Fruit fly (Drosophila melanogaster) S2 (cell line): ENCODE measurements around the gene drongo.

Experiments used
- CG8478 ChIP-seq: fragments of >200 bp; optimal IDR thresholded peaks from 2 replicates; lab custom pipeline; 2018
- CTCF ChIP-seq, 2 experiments: fragments of >200 bp; optimal IDR thresholded peaks; 2 replicates each; lab custom pipeline; 2018

The drongo gene

DNA sequence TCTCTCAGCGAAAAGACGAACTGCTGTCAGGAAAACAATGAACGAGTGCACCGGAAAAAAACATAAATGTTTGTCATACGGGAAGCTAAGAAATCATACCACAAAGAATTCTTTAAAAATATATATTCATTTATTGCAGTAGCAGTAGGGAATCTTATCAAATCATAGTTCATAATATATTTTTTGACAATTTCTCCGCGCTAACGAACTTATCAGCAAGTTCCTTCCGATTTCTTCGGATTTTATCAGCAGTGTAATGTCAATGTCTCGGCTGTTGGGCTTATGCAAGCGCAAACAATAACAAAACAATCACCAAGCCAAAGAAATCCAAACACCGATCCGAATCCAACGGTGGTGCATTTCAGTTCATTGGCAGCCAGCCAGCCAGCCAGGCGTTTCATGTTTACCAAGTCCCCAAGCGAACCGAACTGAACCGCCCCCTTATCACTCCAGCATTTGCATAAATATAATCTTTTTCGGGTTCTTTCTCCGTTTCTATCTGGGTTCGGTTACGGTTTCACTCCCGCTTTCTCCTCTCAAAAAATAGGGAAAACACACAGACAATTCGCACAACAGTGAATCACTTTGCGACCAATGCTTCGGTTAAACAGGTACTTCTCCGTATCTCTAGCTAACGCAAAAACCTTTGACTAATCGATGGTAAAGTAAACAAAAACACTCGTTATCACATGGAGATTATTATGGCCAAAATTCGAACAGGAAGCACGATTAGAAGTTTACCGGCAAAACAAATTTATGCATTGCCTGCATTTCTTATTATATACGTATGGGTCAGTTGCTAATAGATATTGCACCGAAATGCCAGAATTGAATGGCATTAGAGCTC, 23.1 kb downstream of the drongo start:
- no peak for TF ChIP-seq CG8478 (lab: Kevin White, UChicago)
- TF ChIP-seq CTCF (optimal IDR thresholded peaks at IDR 0.05; lab: Kevin White, UChicago): no peak

DNA sequence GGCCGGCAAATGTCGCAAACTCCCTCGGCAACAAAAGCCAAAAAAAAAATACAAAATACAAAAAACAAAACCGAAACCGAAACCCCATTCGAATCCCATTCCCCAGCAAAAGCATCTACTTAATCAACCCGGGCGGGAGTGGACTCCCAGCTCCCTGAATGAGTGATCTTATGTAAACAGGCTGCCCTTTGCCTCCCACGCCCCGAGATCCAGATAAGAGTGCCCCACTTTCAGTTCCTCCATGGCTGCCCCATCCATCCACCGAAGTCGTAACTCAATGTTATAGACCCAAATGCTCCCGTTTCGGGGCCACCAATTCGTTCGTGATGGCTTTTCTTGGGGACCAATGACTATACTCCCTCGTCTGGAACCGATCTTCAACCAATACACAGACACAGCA, 23.8 kb downstream of the drongo start:
- no peak for TF ChIP-seq CG8478 (lab: Kevin White, UChicago)
- no peak for TF ChIP-seq CTCF (optimal IDR thresholded peaks at IDR 0.05; lab: Kevin White, UChicago)

DNA sequence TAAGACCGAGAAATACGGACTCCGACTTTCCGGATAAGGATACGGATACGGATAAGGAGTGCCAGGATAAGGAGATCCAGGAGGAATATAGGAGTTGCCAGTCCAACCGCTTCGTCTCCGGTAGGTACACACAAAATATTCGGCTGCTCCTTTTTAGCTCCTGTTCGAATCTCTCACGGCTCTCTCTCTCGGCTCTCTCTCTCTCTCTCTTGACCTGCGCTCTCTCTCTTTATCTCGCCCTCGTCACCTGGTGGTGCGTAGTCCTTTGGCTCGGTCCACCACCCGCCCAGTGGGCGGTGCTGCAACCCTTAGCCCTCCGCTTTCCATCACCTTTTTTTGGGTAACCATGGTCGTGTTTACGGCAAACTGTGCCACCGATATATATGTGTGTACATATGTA, 24.5 kb downstream of the drongo start:
- TF ChIP-seq CTCF (optimal IDR thresholded peaks at IDR 0.05; lab: Kevin White, UChicago) (no peak), CG8478 (lab: Kevin White, UChicago) (no peak)

DNA sequence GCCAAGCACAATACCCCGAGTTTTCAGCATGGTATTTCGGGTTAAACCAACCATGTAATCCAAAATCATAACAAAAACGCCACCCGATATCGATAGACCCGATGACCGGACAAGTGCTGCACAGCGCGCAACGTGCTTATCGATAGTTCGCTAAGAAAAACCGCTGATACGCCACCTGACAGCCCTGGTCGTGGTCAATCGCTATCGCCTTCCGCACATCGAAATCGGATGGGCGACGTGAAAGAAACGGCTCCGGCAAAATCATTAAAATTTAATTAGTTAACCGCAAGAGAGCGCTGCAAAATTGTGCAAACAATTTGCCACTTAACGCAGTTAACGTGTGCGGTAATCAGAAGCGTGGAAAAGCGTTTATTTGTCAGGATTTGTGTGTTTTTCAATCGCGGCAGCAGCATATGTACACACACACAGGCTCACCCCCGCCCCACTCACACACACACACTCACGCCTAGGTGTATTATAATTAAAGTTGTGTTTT, 25.1 kb downstream of the drongo start, which contains the start of the genes CG3862 and dock:
CG3862 (minus strand) TSS at position 94 of the 496 bp plus-strand sequence.
dock (plus strand) TSS at position 202 of the 496 bp plus-strand sequence.
- TF ChIP-seq CG8478 (lab: Kevin White, UChicago): no peak
- TF ChIP-seq CTCF (optimal IDR thresholded peaks at IDR 0.05; lab: Kevin White, UChicago): peak; percentile 59 to 65

DNA sequence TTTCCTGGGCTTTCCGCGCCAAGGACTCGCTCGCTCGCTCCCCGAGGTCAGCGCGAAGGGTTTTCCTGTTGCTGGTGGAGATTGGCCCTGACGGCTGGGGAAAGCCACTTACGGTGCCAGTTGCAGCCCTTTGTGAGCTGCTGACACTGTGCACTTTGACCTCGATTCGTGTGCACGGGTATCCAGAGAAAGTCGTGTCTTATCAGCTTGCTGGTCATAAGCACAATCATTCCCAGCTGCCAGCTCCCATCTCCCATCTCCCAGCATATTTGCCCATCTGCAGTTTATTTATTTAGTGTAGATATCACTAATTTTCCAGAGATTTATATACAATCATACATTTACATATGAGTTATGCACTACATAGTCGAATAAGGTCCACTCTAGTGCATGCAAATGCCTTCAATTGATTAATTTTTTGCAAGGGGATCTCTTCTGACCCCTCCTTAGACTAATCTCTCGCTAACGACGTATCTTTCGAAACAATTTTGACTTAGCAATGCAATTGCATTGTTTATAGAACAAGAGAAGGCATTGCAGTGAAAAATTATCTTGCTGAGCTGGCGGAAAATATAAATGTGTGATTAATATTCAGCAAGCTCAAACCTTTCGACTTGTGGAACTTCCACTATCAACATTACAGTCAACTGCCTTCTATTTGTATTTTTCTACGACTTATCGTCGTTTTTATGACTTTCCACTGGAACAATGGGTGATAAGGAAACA, 28.7 kb downstream of the drongo start:
- TF ChIP-seq CG8478 (lab: Kevin White, UChicago) (no peak), CTCF (optimal IDR thresholded peaks at IDR 0.05; lab: Kevin White, UChicago) (no peak)

DNA sequence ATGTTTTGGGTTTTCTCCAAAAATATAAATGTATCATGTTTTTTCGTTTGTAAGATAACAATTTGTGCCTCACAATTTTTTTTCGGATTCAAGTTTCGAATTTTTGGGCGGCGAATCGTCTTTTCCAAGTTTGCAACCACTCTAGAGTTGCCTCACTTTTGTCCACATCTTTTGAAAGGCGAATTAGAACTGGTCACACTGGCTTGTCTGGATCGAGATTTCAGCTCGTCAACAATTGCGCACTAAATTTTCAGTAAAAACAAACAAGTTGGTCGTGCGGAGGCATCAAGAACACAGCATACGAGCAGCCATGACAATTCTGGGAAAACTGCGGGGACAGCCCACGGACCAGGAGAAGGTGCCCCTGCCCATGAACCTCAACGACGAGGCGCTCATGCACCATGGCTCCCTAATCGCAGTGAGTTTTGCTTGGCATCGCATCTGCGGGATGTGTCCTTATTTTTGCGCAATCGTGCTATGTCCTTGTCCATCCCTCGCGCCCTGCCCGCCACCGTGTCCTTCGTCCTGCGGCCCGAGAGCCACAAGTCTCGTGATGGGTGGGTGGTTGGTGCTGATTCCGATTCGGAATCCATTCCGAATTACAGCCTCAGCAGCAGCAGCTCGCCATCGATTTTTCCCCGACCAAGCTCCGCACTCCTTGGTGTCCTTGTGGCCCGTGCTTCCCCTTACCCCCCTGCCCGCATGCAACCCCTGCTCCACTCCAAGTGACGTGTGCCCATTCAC, 29.5 kb downstream of the drongo start, which contains the start of gene CG3662:
CG3662 (plus strand) TSS at position 48 of the 744 bp plus-strand sequence.
- TF ChIP-seq CG8478 (lab: Kevin White, UChicago) (no peak), CTCF (optimal IDR thresholded peaks at IDR 0.05; lab: Kevin White, UChicago) (peak; percentile 36 to 56)

DNA sequence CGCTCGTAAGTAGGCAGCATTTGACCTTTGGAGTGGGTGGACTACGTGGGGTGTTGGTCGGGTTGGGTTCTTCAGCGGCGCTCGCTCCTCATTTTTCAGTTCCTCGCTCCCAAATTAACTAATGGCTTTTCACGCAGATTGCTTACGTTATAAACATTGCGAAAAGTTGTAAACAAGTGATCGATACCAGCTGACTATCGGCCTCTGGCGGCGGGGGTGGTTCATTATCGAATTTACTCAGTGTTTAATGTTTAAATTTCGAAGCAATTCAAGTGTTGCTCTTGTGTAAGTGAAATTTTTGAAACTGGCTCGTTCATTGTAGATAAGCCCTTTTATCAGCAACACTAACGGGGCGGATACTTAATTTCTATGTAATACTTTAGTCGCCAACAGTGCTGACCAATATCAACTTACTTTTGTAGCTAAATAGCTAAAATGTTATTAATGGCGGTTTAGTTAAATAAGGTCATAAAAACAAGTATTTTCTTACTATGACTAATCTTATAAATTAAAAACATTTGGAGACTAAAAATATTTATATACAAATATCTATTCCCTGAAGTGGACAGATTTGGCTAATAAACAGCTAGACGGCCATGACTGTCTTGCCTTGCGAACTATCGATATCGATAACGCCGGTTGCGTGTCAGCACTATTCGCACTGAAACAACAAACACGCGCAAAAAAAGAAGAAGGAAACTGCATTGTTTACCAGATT, 31.4 kb downstream of the drongo start, which contains the start of the genes PGAP2 and Clp:
PGAP2 (minus strand) TSS at position 194 of the 718 bp plus-strand sequence.
Clp (plus strand) TSS at position 650 of the 718 bp plus-strand sequence.
- TF ChIP-seq CG8478 (lab: Kevin White, UChicago) (no peak), CTCF (optimal IDR thresholded peaks at IDR 0.05; lab: Kevin White, UChicago) (peak in 1 of 2 experiments; percentile 35)

DNA sequence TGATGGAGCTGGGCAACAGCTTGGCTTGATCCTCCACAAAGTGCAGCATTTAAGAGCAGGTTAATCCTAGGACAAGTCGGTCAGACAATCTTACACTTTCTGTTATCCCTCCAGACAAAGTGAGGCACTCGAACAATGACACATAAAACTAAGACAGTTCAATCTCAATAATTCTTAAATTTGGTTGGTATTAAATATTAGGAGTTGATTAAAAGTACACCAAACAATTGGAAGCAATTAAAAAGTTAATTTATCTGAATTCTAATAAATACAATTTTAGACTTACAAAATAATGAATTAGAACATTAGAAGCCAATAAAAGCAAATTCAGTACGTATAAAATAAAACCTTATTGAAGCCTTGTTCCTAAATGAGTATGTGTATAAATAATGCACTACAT, 33.0 kb downstream of the drongo start, which contains the start of gene CG15880:
CG15880 (minus strand) TSS at position 101 of the 400 bp plus-strand sequence.
- TF ChIP-seq CG8478 (lab: Kevin White, UChicago): no peak

DNA sequence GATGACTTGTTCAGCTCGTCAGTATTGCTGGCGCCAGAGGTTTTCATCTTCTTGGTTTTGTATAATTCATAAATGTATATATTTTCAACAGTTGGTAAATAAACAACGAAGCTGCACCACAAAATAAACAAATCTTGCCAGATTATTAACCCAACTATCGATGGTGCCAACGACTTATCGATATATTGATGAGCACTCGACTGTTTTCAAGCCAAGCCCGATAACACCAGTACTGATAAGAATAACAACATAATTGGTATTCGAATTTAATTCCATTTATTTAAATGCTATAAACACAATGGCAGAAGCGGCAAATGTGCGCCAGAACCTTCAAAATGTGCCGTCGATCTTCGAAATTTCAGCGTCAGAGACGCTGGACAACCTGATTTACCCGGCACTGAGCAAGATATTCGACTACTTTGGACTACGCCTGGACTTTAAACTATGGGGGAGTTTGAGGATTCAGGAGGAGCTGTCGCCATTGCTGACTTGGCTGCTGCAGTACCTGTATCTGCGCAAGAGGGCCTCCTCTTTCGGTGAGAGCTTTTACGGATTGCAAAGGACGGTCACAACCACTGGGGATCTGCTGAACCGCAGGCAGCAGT, 35.0 kb downstream of the drongo start, which contains the start of the genes Saf6 and Pex12:
Saf6 (minus strand) TSS at position 166 of the 605 bp plus-strand sequence.
Pex12 (plus strand) TSS at position 209 of the 605 bp plus-strand sequence.
- TF ChIP-seq CTCF (optimal IDR thresholded peaks at IDR 0.05; lab: Kevin White, UChicago): no peak
- TF ChIP-seq CG8478 (lab: Kevin White, UChicago): no peak

DNA sequence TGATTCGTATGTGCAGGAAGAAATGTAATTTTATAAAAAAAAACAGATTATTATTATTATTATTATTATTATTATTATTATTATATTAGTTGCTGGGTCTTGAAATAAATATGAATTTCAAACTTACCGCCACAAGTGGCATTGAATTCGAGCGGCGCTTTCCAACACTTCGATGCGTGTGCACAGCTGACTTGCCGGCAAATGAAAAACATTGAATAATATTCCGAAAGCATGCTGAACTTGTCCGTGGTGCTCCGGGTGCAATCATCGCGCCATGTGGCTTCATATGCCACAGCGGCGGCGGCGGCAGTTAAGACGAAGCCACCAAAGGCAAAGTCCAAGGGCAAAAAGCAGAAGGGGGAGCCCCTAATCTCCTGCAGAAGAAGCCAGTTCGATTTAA, 39.5 kb downstream of the drongo start, which contains the start of gene Dbp21E2:
Dbp21E2 (plus strand) TSS at position 180 of the 400 bp plus-strand sequence.
- TF ChIP-seq CTCF (optimal IDR thresholded peaks at IDR 0.05; lab: Kevin White, UChicago) (no peak), CG8478 (lab: Kevin White, UChicago) (no peak)

DNA sequence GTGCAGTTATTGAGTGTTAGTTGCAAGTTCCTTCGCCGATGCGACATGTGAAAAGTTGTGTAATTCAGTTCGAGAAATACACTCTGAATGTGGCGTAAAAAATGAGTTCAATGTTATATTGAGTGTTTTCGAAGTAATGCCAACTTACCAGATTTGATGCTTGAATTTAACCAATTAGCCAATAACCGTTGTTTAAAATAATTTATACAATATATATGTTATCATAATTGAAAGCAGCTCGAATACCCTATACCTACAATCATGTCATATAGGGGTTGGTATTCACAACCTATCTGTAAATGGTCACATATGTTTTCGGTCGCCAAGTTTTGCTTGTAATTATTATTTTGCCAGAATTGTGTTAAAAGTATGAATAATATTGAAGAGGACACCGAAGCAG, 40.6 kb downstream of the drongo start, which contains the start of gene Nnf1b:
Nnf1b (plus strand) TSS at position 301 of the 400 bp plus-strand sequence.
- TF ChIP-seq CTCF (optimal IDR thresholded peaks at IDR 0.05; lab: Kevin White, UChicago) (no peak), CG8478 (lab: Kevin White, UChicago) (no peak)

DNA sequence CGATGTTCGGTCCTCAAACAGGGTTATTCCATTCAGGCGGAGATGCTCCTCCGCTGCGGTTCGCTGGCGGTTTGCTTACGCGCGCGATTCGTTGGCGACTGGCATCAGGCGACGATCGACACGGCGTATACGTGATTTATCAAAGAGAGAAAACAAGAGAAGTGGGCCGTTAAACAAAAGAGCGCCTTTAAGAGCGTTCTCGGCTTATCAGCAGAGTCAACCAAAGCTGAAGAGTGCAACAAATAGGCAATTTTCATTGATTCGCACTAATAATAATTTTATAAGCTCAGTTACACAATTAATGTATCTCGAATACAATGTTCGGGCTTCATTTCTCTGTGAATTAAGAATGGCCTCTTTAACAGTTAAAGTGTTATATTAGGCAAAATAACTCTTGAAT, 60.2 kb downstream of the drongo start, which contains the start of gene Pkg21D:
Pkg21D (minus strand) TSS at position 101 of the 400 bp plus-strand sequence.
- TF ChIP-seq CTCF (optimal IDR thresholded peaks at IDR 0.05; lab: Kevin White, UChicago) (no peak), CG8478 (lab: Kevin White, UChicago) (no peak)
